1 worm cellular context compared by ENCODE assay signal in genomic region chrII:6898017-6898779, ce11.
TF ChIP-seq lines count a peak whose summit lies in the region.

Gene hrpl-1 (plus strand): TSS chrII:6898729.

TF ChIP-seq in whole organism, L1 larva, 84 proteins besides CTCF, POLR2A, EP300 and RAD21 (continued from another document):
- TF ChIP-seq vab-15 (tag; optimal IDR thresholded peaks at IDR 0.05; lab: Kevin White, UChicago) (no peak), lir-3 (tag; optimal IDR thresholded peaks at IDR 0.05; lab: Kevin White, UChicago; ENCODE audit: poor library complexity) (no peak), skn-1 (tag; optimal IDR thresholded peaks at IDR 0.05; lab: Kevin White, UChicago) (no peak), pag-3 (tag; optimal IDR thresholded peaks at IDR 0.05; lab: Kevin White, UChicago; ENCODE audit: borderline replicate concordance, insufficient read depth) (no peak), grh-1 (GFP tag; IDR thresholded peaks at IDR 0.05; lab: Robert Waterston, UW) (no peak), nhr-71 (tag; optimal IDR thresholded peaks at IDR 0.05; lab: Kevin White, UChicago) (peak; percentile 58), mab-9 (GFP tag; IDR thresholded peaks at IDR 0.05; lab: Robert Waterston, UW) (no peak), nhr-20 (tag; optimal IDR thresholded peaks at IDR 0.05; lab: Kevin White, UChicago) (peak; percentile 34), fos-1 (tag; optimal IDR thresholded peaks at IDR 0.05; lab: Kevin White, UChicago) (no peak), C16A3.4 (tag; optimal IDR thresholded peaks at IDR 0.05; lab: Kevin White, UChicago) (no peak), pax-3 (tag; optimal IDR thresholded peaks at IDR 0.05; lab: Kevin White, UChicago) (no peak), unc-130 (tag; optimal IDR thresholded peaks at IDR 0.05; lab: Kevin White, UChicago) (no peak), egl-13 (tag; optimal IDR thresholded peaks at IDR 0.05; lab: Kevin White, UChicago) (no peak), snu-23 (GFP tag; optimal IDR thresholded peaks at IDR 0.05; lab: Kevin White, UChicago) (peak; percentile 52), efl-1 (optimal IDR thresholded peaks at IDR 0.05; lab: Kevin White, UChicago) (peak in 1 of 2 experiments; percentile 39), efl-1 (GFP tag; optimal IDR thresholded peaks at IDR 0.05 in 1 of 2; lab: Kevin White, UChicago) (peak; percentile 56 to 67), fkh-10 (GFP tag; optimal IDR thresholded peaks at IDR 0.05; lab: Kevin White, UChicago) (no peak), pqm-1 (tag; optimal IDR thresholded peaks at IDR 0.05; lab: Kevin White, UChicago) (no peak), nhr-28 (tag; optimal IDR thresholded peaks at IDR 0.05; lab: Kevin White, UChicago) (no peak), unc-30 (tag; optimal IDR thresholded peaks at IDR 0.05; lab: Kevin White, UChicago) (no peak), hlh-17 (GFP tag; optimal IDR thresholded peaks at IDR 0.05; lab: Kevin White, UChicago; ENCODE audit: borderline replicate concordance) (no peak), ceh-82 (tag; optimal IDR thresholded peaks at IDR 0.05; lab: Kevin White, UChicago) (no peak), ceh-8 (GFP tag; optimal IDR thresholded peaks at IDR 0.05; lab: Kevin White, UChicago) (no peak), nhr-237 (tag; optimal IDR thresholded peaks at IDR 0.05; lab: Kevin White, UChicago) (no peak), ceh-88 (GFP tag; IDR thresholded peaks at IDR 0.05; lab: Robert Waterston, UW) (no peak), lin-13 (GFP tag; optimal IDR thresholded peaks at IDR 0.05; lab: Kevin White, UChicago) (no peak), nhr-11 (tag; optimal IDR thresholded peaks at IDR 0.05; lab: Kevin White, UChicago) (no peak), elt-3 (tag; optimal IDR thresholded peaks at IDR 0.05; lab: Kevin White, UChicago) (no peak), aly-2 (tag; optimal IDR thresholded peaks at IDR 0.05; lab: Kevin White, UChicago) (no peak), nhr-76 (tag; optimal IDR thresholded peaks at IDR 0.05; lab: Kevin White, UChicago) (no peak), ztf-11 (tag; optimal IDR thresholded peaks at IDR 0.05; lab: Kevin White, UChicago) (no peak), fkh-8 (tag; optimal IDR thresholded peaks at IDR 0.05; lab: Kevin White, UChicago) (no peak), ceh-90 (tag; optimal IDR thresholded peaks at IDR 0.05; lab: Kevin White, UChicago) (no peak), lin-14 (GFP tag; optimal IDR thresholded peaks at IDR 0.05; lab: Kevin White, UChicago) (no peak), ces-1 (GFP tag; optimal IDR thresholded peaks at IDR 0.05; lab: Kevin White, UChicago) (no peak), snpc-4 (tag; optimal IDR thresholded peaks at IDR 0.05; lab: Kevin White, UChicago) (no peak), nhr-12 (tag; optimal IDR thresholded peaks at IDR 0.05; lab: Kevin White, UChicago) (no peak), hlh-4 (tag; optimal IDR thresholded peaks at IDR 0.05; lab: Kevin White, UChicago) (no peak), mef-2 (tag; optimal IDR thresholded peaks at IDR 0.05; lab: Kevin White, UChicago) (no peak), ceh-63 (GFP tag; optimal IDR thresholded peaks at IDR 0.05; lab: Kevin White, UChicago) (no peak), fkh-4 (tag; optimal IDR thresholded peaks at IDR 0.05; lab: Kevin White, UChicago; ENCODE audit: borderline replicate concordance) (no peak), mep-1 (tag; optimal IDR thresholded peaks at IDR 0.05; lab: Kevin White, UChicago) (no peak), nhr-47 (tag; optimal IDR thresholded peaks at IDR 0.05; lab: Kevin White, UChicago) (peak; percentile 48), egl-27 (tag; optimal IDR thresholded peaks at IDR 0.05; lab: Kevin White, UChicago) (no peak), unc-98 (GFP tag; IDR thresholded peaks at IDR 0.05; lab: Robert Waterston, UW) (no peak), aha-1 (tag; optimal IDR thresholded peaks at IDR 0.05; lab: Kevin White, UChicago) (no peak), ets-5 (GFP tag; IDR thresholded peaks at IDR 0.05; lab: Robert Waterston, UW) (no peak), unc-86 (tag; optimal IDR thresholded peaks at IDR 0.05; lab: Kevin White, UChicago) (no peak), lin-15B (tag; optimal IDR thresholded peaks at IDR 0.05; lab: Kevin White, UChicago) (no peak), elt-2 (tag; optimal IDR thresholded peaks at IDR 0.05; lab: Kevin White, UChicago) (no peak), nhr-90 (tag; optimal IDR thresholded peaks at IDR 0.05; lab: Kevin White, UChicago; ENCODE audit: poor library complexity) (peak; percentile 54), unc-62 (GFP tag; optimal IDR thresholded peaks at IDR 0.05; lab: Kevin White, UChicago) (no peak), efl-3 (GFP tag; optimal IDR thresholded peaks at IDR 0.05; lab: Kevin White, UChicago) (no peak), sptf-1 (tag; optimal IDR thresholded peaks at IDR 0.05; lab: Kevin White, UChicago) (no peak), tbx-2 (tag; optimal IDR thresholded peaks at IDR 0.05; lab: Kevin White, UChicago) (no peak), hpl-2 (GFP tag; optimal IDR thresholded peaks at IDR 0.05; lab: Kevin White, UChicago) (no peak), C34B4.2 (tag; optimal IDR thresholded peaks at IDR 0.05; lab: Kevin White, UChicago) (no peak), sup-37 (GFP tag; optimal IDR thresholded peaks at IDR 0.05; lab: Kevin White, UChicago) (no peak), zip-4 (GFP tag; optimal IDR thresholded peaks at IDR 0.05; lab: Kevin White, UChicago) (no peak), dsc-1 (tag; optimal IDR thresholded peaks at IDR 0.05; lab: Kevin White, UChicago) (peak; percentile 48), Y116A8C.19 (tag; optimal IDR thresholded peaks at IDR 0.05; lab: Kevin White, UChicago; ENCODE audit: borderline replicate concordance) (no peak), swsn-7 (tag; optimal IDR thresholded peaks at IDR 0.05; lab: Kevin White, UChicago) (peak; percentile 31), dpl-1 (GFP tag; optimal IDR thresholded peaks at IDR 0.05; lab: Kevin White, UChicago) (peak in 2 of 3 experiments; percentile 30 to 54), alr-1 (tag; optimal IDR thresholded peaks at IDR 0.05; lab: Kevin White, UChicago; ENCODE audit: borderline replicate concordance) (no peak), zag-1 (tag; optimal IDR thresholded peaks at IDR 0.05; lab: Kevin White, UChicago) (no peak), lin-35 (GFP tag; optimal IDR thresholded peaks at IDR 0.05; lab: Kevin White, UChicago) (peak in 1 of 2 experiments; percentile 74)
